Fruit fly (Drosophila melanogaster) whole organism, wandering third instar larva: ENCODE measurements around the gene Cpr67Fb.

ENCODE experiments used
- Abd-B ChIP-seq: fragments of >200 bp; optimal IDR thresholded peaks from 2 replicates; lab custom pipeline; 2017; ENCODE audit warnings: missing biosample characterization, missing genetic modification characterization
- CG32264 ChIP-seq: fragments of 200-800 bp; sonication (Bioruptor generic); optimal IDR thresholded peaks from 2 replicates; lab custom pipeline; 2016; ENCODE audit warnings: missing biosample characterization, missing genetic modification characterization
- CG9705 ChIP-seq: fragments of 200-800 bp; sonication (Bioruptor generic); optimal IDR thresholded peaks from 2 replicates; lab custom pipeline; 2018; ENCODE audit warnings: missing biosample characterization, mild to moderate bottlenecking, missing genetic modification characterization
- CrebA ChIP-seq: fragments of 200-800 bp; sonication (Bioruptor generic); optimal IDR thresholded peaks from 2 replicates; lab custom pipeline; 2016; ENCODE audit warnings: missing biosample characterization, mild to moderate bottlenecking, missing genetic modification characterization, borderline replicate concordance
- Dfd ChIP-seq: fragments of >200 bp; optimal IDR thresholded peaks from 2 replicates; lab custom pipeline; 2017; ENCODE audit warnings: missing biosample characterization, missing genetic modification characterization
- Dif ChIP-seq: fragments of 200-275, 200-300 bp; sonication (Bioruptor generic); optimal IDR thresholded peaks from 2 replicates; lab custom pipeline; 2018; ENCODE audit warnings: missing biosample characterization, missing genetic modification characterization; ENCODE audit not compliant: partially characterized antibody
- GATAd ChIP-seq: sonication (Bioruptor generic); optimal IDR thresholded peaks from 2 replicates; lab custom pipeline; 2016; ENCODE audit warnings: missing biosample characterization, missing genetic modification characterization
- HLH106 ChIP-seq: fragments of 200-800 bp; optimal IDR thresholded peaks from 3 replicates; lab custom pipeline; 2019; ENCODE audit warnings: missing biosample characterization, mild to moderate bottlenecking, missing genetic modification characterization, moderate library complexity
- Hnf4 ChIP-seq: fragments of 200-800 bp; sonication (Bioruptor generic); optimal IDR thresholded peaks from 2 replicates; lab custom pipeline; 2016; ENCODE audit warnings: missing biosample characterization, mild to moderate bottlenecking, missing genetic modification characterization
- Hr78 ChIP-seq: fragments of >200 bp; optimal IDR thresholded peaks from 2 replicates; lab custom pipeline; 2017; ENCODE audit warnings: missing biosample characterization, missing genetic modification characterization
- Hr83 ChIP-seq: fragments of 200-300 bp; sonication (Bioruptor generic); optimal IDR thresholded peaks from 2 replicates; lab custom pipeline; 2016; ENCODE audit warnings: missing biosample characterization, mild to moderate bottlenecking, missing genetic modification characterization, moderate library complexity; ENCODE audit not compliant: poor library complexity, severe bottlenecking
- Jra ChIP-seq: sonication (Bioruptor generic); optimal IDR thresholded peaks from 2 replicates; lab custom pipeline; 2016; ENCODE audit warnings: missing biosample characterization, missing genetic modification characterization
- Mio ChIP-seq: sonication (Bioruptor generic); optimal IDR thresholded peaks from 2 replicates; lab custom pipeline; 2016; ENCODE audit warnings: missing biosample characterization, missing genetic modification characterization
- Myc ChIP-seq: fragments of >200 bp; optimal IDR thresholded peaks from 2 replicates; lab custom pipeline; 2017
- N ChIP-seq: fragments of >200 bp; optimal IDR thresholded peaks from 2 replicates; lab custom pipeline; 2018; ENCODE audit warnings: missing biosample characterization, missing external identifiers, missing genetic modification characterization
- OdsH ChIP-seq: fragments of 200-800 bp; sonication (Bioruptor generic); optimal IDR thresholded peaks from 2 replicates; lab custom pipeline; 2016; ENCODE audit warnings: missing biosample characterization, mild to moderate bottlenecking, missing genetic modification characterization
- Rel ChIP-seq, 2 experiments: fragments of 200-800 bp; sonication (Bioruptor generic) in 1 of 2; optimal IDR thresholded peaks; 2 replicates in 1 of 2; 3 replicates in 1 of 2; lab custom pipeline; 2016 to 2019; ENCODE audit warnings: mild to moderate bottlenecking in 2 of 2, missing biosample characterization in 2 of 2, missing genetic modification characterization in 2 of 2, moderate library complexity in 1 of 2
- Sp1 ChIP-seq: fragments of 200-800 bp; sonication (Bioruptor generic); optimal IDR thresholded peaks from 3 replicates; lab custom pipeline; 2019; ENCODE audit warnings: missing biosample characterization, mild to moderate bottlenecking, missing genetic modification characterization, moderate library complexity
- Vsx2 ChIP-seq: fragments of 200-300, 225-300 bp; sonication (Bioruptor generic); optimal IDR thresholded peaks from 2 replicates; lab custom pipeline; 2018; ENCODE audit warnings: missing biosample characterization, missing genetic modification characterization; ENCODE audit not compliant: partially characterized antibody
- br ChIP-seq: fragments of 200-800 bp; sonication (Bioruptor generic); optimal IDR thresholded peaks from 2 replicates; lab custom pipeline; 2016; ENCODE audit warnings: missing biosample characterization, missing genetic modification characterization
- brk ChIP-seq: fragments of 200-800 bp; sonication (Bioruptor generic); optimal IDR thresholded peaks from 2 replicates; lab custom pipeline; 2016; ENCODE audit warnings: missing biosample characterization, mild to moderate bottlenecking, missing genetic modification characterization
- dl ChIP-seq, 2 experiments: fragments of 175-275, 200-275 bp in 1 of 2; fragments of 200-275 bp in 1 of 2; sonication (Bioruptor generic); optimal IDR thresholded peaks; lab custom pipeline; 2018; ENCODE audit warnings: mild to moderate bottlenecking in 2 of 2, missing biosample characterization in 2 of 2, missing genetic modification characterization in 2 of 2, moderate library complexity in 2 of 2; ENCODE audit not compliant: partially characterized antibody in 2 of 2, insufficient read depth in 1 of 2
- dmrt93B ChIP-seq: fragments of 200-800 bp; sonication (Bioruptor generic); optimal IDR thresholded peaks from 2 replicates; lab custom pipeline; 2018; ENCODE audit warnings: missing biosample characterization, mild to moderate bottlenecking, missing genetic modification characterization
- dsf ChIP-seq: sonication (Bioruptor generic); optimal IDR thresholded peaks from 2 replicates; lab custom pipeline; 2016; ENCODE audit warnings: missing biosample characterization, missing genetic modification characterization, borderline replicate concordance
- ey ChIP-seq: fragments of 200-800 bp; sonication (Bioruptor generic); optimal IDR thresholded peaks from 2 replicates; lab custom pipeline; 2016; ENCODE audit warnings: missing biosample characterization, missing genetic modification characterization
- foxo ChIP-seq, 2 experiments: fragments of 200-800 bp; sonication (Bioruptor generic); optimal IDR thresholded peaks; 2 replicates in 1 of 2; 3 replicates in 1 of 2; lab custom pipeline; 2016 to 2017; ENCODE audit warnings: missing biosample characterization in 2 of 2, missing genetic modification characterization in 2 of 2
- fru ChIP-seq: fragments of 200-800 bp; sonication (Bioruptor generic); optimal IDR thresholded peaks from 3 replicates; lab custom pipeline; 2016; ENCODE audit warnings: missing biosample characterization, mild to moderate bottlenecking, missing genetic modification characterization
- h ChIP-seq: fragments of 200-800 bp; sonication (Bioruptor generic); optimal IDR thresholded peaks from 3 replicates; lab custom pipeline; 2016; ENCODE audit warnings: missing biosample characterization, mild to moderate bottlenecking, missing genetic modification characterization
- jim ChIP-seq: fragments of 175-275, 200-325 bp; sonication (Bioruptor generic); optimal IDR thresholded peaks from 2 replicates; lab custom pipeline; 2016; ENCODE audit warnings: missing biosample characterization, mild to moderate bottlenecking, missing genetic modification characterization
- lola ChIP-seq: fragments of >200 bp; optimal IDR thresholded peaks from 2 replicates; lab custom pipeline; 2017; ENCODE audit warnings: missing biosample characterization, missing genetic modification characterization
- pan ChIP-seq: fragments of >200 bp; optimal IDR thresholded peaks from 2 replicates; lab custom pipeline; 2017
- psq ChIP-seq: fragments of 200-800 bp; sonication (Bioruptor generic); optimal IDR thresholded peaks from 3 replicates; lab custom pipeline; 2017; ENCODE audit warnings: missing biosample characterization, mild to moderate bottlenecking, missing genetic modification characterization, moderate library complexity
- rgr ChIP-seq: fragments of 200-800 bp; sonication (Bioruptor generic); optimal IDR thresholded peaks from 3 replicates; lab custom pipeline; 2016; ENCODE audit warnings: missing biosample characterization, mild to moderate bottlenecking, missing genetic modification characterization
- sage ChIP-seq: fragments of 200-800 bp; sonication (Bioruptor generic); optimal IDR thresholded peaks from 2 replicates; lab custom pipeline; 2016; ENCODE audit warnings: missing biosample characterization, mild to moderate bottlenecking, missing genetic modification characterization
- sv ChIP-seq: fragments of 200-800 bp; sonication (Bioruptor generic); optimal IDR thresholded peaks from 3 replicates; lab custom pipeline; 2016; ENCODE audit warnings: missing biosample characterization, missing genetic modification characterization
- tai ChIP-seq: sonication (Bioruptor generic); optimal IDR thresholded peaks from 2 replicates; lab custom pipeline; 2016; ENCODE audit warnings: missing biosample characterization, missing genetic modification characterization
- usp ChIP-seq: fragments of >200 bp; optimal IDR thresholded peaks from 2 replicates; lab custom pipeline; 2017; ENCODE audit warnings: missing biosample characterization, missing genetic modification characterization
- woc ChIP-seq: sonication (Bioruptor generic); optimal IDR thresholded peaks from 2 replicates; lab custom pipeline; 2016; ENCODE audit warnings: missing biosample characterization, mild to moderate bottlenecking, missing genetic modification characterization

Gene Cpr67Fb

dm6 chr3L:10942541-10942940 is 48.6 kb downstream of the Cpr67Fb start:
- TF ChIP-seq h (GFP tag; lab: Kevin White, UChicago) (peak; percentile 1), GATAd (no peak), foxo (GFP tag; optimal IDR thresholded peaks at IDR 0.05; lab: Kevin White, UChicago) (peak in 1 of 2 experiments; percentile 52), usp (no peak), woc (GFP tag; lab: Kevin White, UChicago) (no peak), fru (GFP tag; lab: Kevin White, UChicago) (peak; percentile 26), Sp1 (GFP tag; lab: Kevin White, UChicago) (peak; percentile 68), CG9705 (GFP tag; lab: Kevin White, UChicago) (no peak), dsf (no peak), OdsH (GFP tag; lab: Kevin White, UChicago) (peak; percentile 45), Dif (GFP tag; lab: Kevin White, UChicago) (no peak), Abd-B (GFP tag; lab: Kevin White, UChicago) (no peak), HLH106 (peak; percentile 51), Hr78 (GFP tag; lab: Kevin White, UChicago) (no peak), ey (no peak), Vsx2 (GFP tag; lab: Kevin White, UChicago) (no peak), Jra (GFP tag; lab: Kevin White, UChicago) (no peak), Hr83 (GFP tag; lab: Kevin White, UChicago) (no peak), rgr (GFP tag; lab: Kevin White, UChicago) (peak; percentile 43), dmrt93B (no peak), brk (no peak), psq (peak; percentile 65), pan (lab: Kevin White, UChicago) (no peak), br (GFP tag; lab: Kevin White, UChicago) (no peak), CrebA (no peak), sage (GFP tag; lab: Kevin White, UChicago) (no peak), Rel (GFP tag; optimal IDR thresholded peaks at IDR 0.05; lab: Kevin White, UChicago) (no peak), Rel (tag; optimal IDR thresholded peaks at IDR 0.05; lab: Kevin White, UChicago) (no peak), jim (GFP tag; lab: Kevin White, UChicago) (no peak), dl (GFP tag; optimal IDR thresholded peaks at IDR 0.05; lab: Kevin White, UChicago; ENCODE audit: insufficient read depth in 1 of 2, partially characterized antibody in 2 of 2) (no peak), tai (GFP tag; lab: Kevin White, UChicago) (no peak), Myc (no peak), lola (GFP tag; lab: Kevin White, UChicago) (no peak), Hnf4 (GFP tag; lab: Kevin White, UChicago) (no peak), N (no peak), sv (GFP tag; lab: Kevin White, UChicago) (no peak), Mio (no peak), Dfd (GFP tag; lab: Kevin White, UChicago) (no peak), CG32264 (no peak)
